Worm (Caenorhabditis elegans): Measurements from ENCODE around the gene str-135.
A peak's percentile ranks its signal among the peaks of the same experiment; 100 is the strongest.

Gene str-135

ce11 chrV:8238290-8238689 is 42.4 kb downstream of the str-135 start, which contains the start of gene rol-3:
rol-3 (minus strand) TSS chrV:8238409.
- TF ChIP-seq akir-1 (GFP tag; optimal IDR thresholded peaks at IDR 0.05) (no peak), Y79H2A.3 (GFP tag; conservative IDR thresholded peaks at IDR 0.05) (no peak), Y56A3A.18 (GFP tag; IDR thresholded peaks at IDR 0.05) (no peak), ztf-6 (GFP tag; IDR thresholded peaks at IDR 0.05) (no peak), madf-3 (GFP tag; IDR thresholded peaks at IDR 0.05) (no peak), F23B12.7 (tag; optimal IDR thresholded peaks at IDR 0.05; ENCODE audit: insufficient read depth) (no peak), tlf-1 (GFP tag; optimal IDR thresholded peaks at IDR 0.05) (no peak), efl-1 (GFP tag; optimal IDR thresholded peaks at IDR 0.05) (no peak), ccch-3 (GFP tag; optimal IDR thresholded peaks at IDR 0.05) (no peak), ceh-100 (GFP tag; IDR thresholded peaks at IDR 0.05) (no peak), ztf-28 (GFP tag; IDR thresholded peaks at IDR 0.05) (no peak), let-607 (tag; optimal IDR thresholded peaks at IDR 0.05) (no peak), repo-1 (tag; optimal IDR thresholded peaks at IDR 0.05) (no peak), lag-1 (GFP tag; IDR thresholded peaks at IDR 0.05) (no peak), die-1 (tag; optimal IDR thresholded peaks at IDR 0.05) (no peak), nhr-90 (tag; optimal IDR thresholded peaks at IDR 0.05) (no peak)

ce11 chrV:8235331-8235730 is 45.3 kb downstream of the str-135 start:
- no peak for TF ChIP-seq F10E7.11 (tag; optimal IDR thresholded peaks at IDR 0.05)
- no peak for TF ChIP-seq sdz-38 (tag; optimal IDR thresholded peaks at IDR 0.05)
- no peak for TF ChIP-seq F37B4.10 (GFP tag; IDR thresholded peaks at IDR 0.05)
- no peak for TF ChIP-seq ama-1 (optimal IDR thresholded peaks at IDR 0.05)
- TF ChIP-seq ama-1 (GFP tag; optimal IDR thresholded peaks at IDR 0.05) = no peak
- TF ChIP-seq dpff-1 (tag; optimal IDR thresholded peaks at IDR 0.05) = no peak
- TF ChIP-seq ceh-27 (GFP tag; optimal IDR thresholded peaks at IDR 0.05) = peak; percentile 38
- peak; percentile 63 for TF ChIP-seq die-1 (tag; optimal IDR thresholded peaks at IDR 0.05)
- TF ChIP-seq mcd-1 (GFP tag; IDR thresholded peaks at IDR 0.05) = no peak
- TF ChIP-seq snpc-1.3 (tag; optimal IDR thresholded peaks at IDR 0.05; ENCODE audit: insufficient read depth) = no peak
- TF ChIP-seq F57A8.1 (GFP tag; optimal IDR thresholded peaks at IDR 0.05) = no peak
- TF ChIP-seq F39B2.1 (GFP tag; IDR thresholded peaks at IDR 0.05) = no peak
- TF ChIP-seq him-1 (tag; optimal IDR thresholded peaks at IDR 0.05) = peak; percentile 76
- TF ChIP-seq ZK185.1 (tag; optimal IDR thresholded peaks at IDR 0.05; ENCODE audit: poor library complexity, severe bottlenecking) = peak; percentile 4
- peak; percentile 71 for TF ChIP-seq hmg-1.2 (GFP tag; IDR thresholded peaks at IDR 0.05)
- no peak for TF ChIP-seq nfya-2 (GFP tag; IDR thresholded peaks at IDR 0.05)
- peak; percentile 34 for TF ChIP-seq snpc-3.4 (tag; optimal IDR thresholded peaks at IDR 0.05)
- TF ChIP-seq ztf-26 (tag; optimal IDR thresholded peaks at IDR 0.05) = no peak
- peak; percentile 67 for TF ChIP-seq rpc-1 (optimal IDR thresholded peaks at IDR 0.05)
- TF ChIP-seq rpc-1 (tag; optimal IDR thresholded peaks at IDR 0.05) = peak; percentile 74
- TF ChIP-seq sptf-2 (GFP tag; optimal IDR thresholded peaks at IDR 0.05) = no peak
- TF ChIP-seq Y79H2A.3 (GFP tag; conservative IDR thresholded peaks at IDR 0.05) = no peak
- TF ChIP-seq ceh-91 (GFP tag; IDR thresholded peaks at IDR 0.05) = no peak
- TF ChIP-seq egrh-3 (GFP tag; IDR thresholded peaks at IDR 0.05) = 0 out of 2 replicates have a peak, but pooled peaks have one; percentile 31
- TF ChIP-seq lag-1 (GFP tag; IDR thresholded peaks at IDR 0.05) = no peak
- no peak for TF ChIP-seq nhr-120 (GFP tag; IDR thresholded peaks at IDR 0.05)
- no peak for TF ChIP-seq F57C9.4 (tag; optimal IDR thresholded peaks at IDR 0.05)
- no peak for TF ChIP-seq ccch-3 (GFP tag; optimal IDR thresholded peaks at IDR 0.05)
- no peak for TF ChIP-seq T26A5.8 (tag; optimal IDR thresholded peaks at IDR 0.05)
- no peak for TF ChIP-seq zfh-2 (GFP tag; conservative IDR thresholded peaks at IDR 0.05)
- TF ChIP-seq egl-18 (GFP tag; IDR thresholded peaks at IDR 0.05) = 0 out of 2 replicates have a peak, but pooled peaks have one; percentile 14
- TF ChIP-seq bed-2 (GFP tag; IDR thresholded peaks at IDR 0.05) = no peak
- no peak for TF ChIP-seq hsf-1 (GFP tag; IDR thresholded peaks at IDR 0.05)
- no peak for TF ChIP-seq bed-1 (GFP tag; IDR thresholded peaks at IDR 0.05)
- TF ChIP-seq ceh-40 (GFP tag; IDR thresholded peaks at IDR 0.05) = peak; percentile 58; the same call in 1 of the 2 replicates
- TF ChIP-seq lin-26 (GFP tag; IDR thresholded peaks at IDR 0.05) = no peak
- TF ChIP-seq mes-4 (tag; optimal IDR thresholded peaks at IDR 0.05) = no peak

Measured in whole organism, young adult.